Worm (Caenorhabditis elegans): Measurements from ENCODE around the gene efl-3.

Gene efl-3

ce11 chrII:8428947-8429919, 16.8 kb downstream of the efl-3 start:
- peak; percentile 31 for TF ChIP-seq W03F9.2 (tag; optimal IDR thresholded peaks at IDR 0.05)
- TF ChIP-seq dao-5 (tag; optimal IDR thresholded peaks at IDR 0.05), result no peak
- TF ChIP-seq him-1 (tag; optimal IDR thresholded peaks at IDR 0.05), result no peak

DNA sequence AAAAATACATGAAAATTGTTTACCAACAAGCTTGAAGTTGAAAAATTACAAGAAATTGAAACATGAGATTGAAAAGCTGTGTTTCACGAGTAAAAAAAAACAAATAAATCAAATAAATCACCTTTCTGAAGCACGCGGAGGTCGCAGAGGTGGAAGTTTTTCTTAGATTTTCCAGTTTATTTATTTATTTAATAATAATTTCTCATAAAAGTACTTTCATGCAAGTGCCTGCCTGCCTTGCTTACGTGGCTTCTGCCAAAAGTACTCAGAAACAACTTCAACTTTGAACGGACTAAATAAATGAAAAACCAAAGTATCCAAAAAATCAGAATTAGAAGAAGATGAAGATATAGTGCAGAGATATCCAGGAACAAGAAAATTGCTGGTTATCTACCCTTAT, 19.5 kb downstream of the efl-3 start, which contains the start of gene acp-2:
Gene acp-2 (minus strand): TSS at position 101 of the 400 bp plus-strand sequence.
- no peak for TF ChIP-seq W03F9.2 (tag; optimal IDR thresholded peaks at IDR 0.05)
- TF ChIP-seq dao-5 (tag; optimal IDR thresholded peaks at IDR 0.05), result no peak

- TF ChIP-seq dao-5 (tag; optimal IDR thresholded peaks at IDR 0.05) (no peak), W03F9.2 (tag; optimal IDR thresholded peaks at IDR 0.05) (no peak), him-1 (tag; optimal IDR thresholded peaks at IDR 0.05) (no peak)
Observed at ce11 chrII:8435005-8435404, 22.5 kb downstream of the efl-3 start, which contains the start of gene acp-4. TSS of gene acp-4 (minus strand) at chrII:8435105.

ce11 chrII:8437035-8437434, 24.6 kb downstream of the efl-3 start, which contains the start of gene acp-3:
TSS of gene acp-3 (minus strand) at chrII:8437135.
- TF ChIP-seq dao-5 (tag; optimal IDR thresholded peaks at IDR 0.05), result no peak

- TF ChIP-seq dao-5 (tag; optimal IDR thresholded peaks at IDR 0.05) (no peak), W03F9.2 (tag; optimal IDR thresholded peaks at IDR 0.05) (no peak), him-1 (tag; optimal IDR thresholded peaks at IDR 0.05) (no peak)
Observed at ce11 chrII:8438791-8439287, 26.4 kb downstream of the efl-3 start, which contains the start of gene lips-10. TSS of gene lips-10 (plus strand) at chrII:8439168.

DNA sequence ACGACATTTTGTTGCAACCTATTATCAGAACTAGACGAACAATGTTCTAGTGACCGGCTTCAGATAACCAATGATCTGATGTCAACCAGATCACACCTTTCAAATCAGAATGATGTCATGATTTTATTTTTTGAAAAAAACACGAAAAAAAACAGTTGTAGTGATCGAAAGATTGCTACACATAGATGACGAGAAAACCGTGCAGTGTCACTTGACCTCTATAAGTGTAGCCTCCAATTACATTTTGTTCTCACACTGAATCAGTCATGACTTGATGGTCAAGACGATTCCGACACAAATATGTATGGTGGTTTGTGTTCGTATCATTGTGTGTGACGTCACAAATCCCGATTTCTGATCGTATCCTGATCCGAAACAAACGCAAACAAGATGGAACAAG, 27.6 kb downstream of the efl-3 start:
- TF ChIP-seq W03F9.2 (tag; optimal IDR thresholded peaks at IDR 0.05), result no peak
- no peak for TF ChIP-seq him-1 (tag; optimal IDR thresholded peaks at IDR 0.05)
- TF ChIP-seq dao-5 (tag; optimal IDR thresholded peaks at IDR 0.05), result no peak

ce11 chrII:8440792-8441191, 28.3 kb downstream of the efl-3 start:
- TF ChIP-seq dao-5 (tag; optimal IDR thresholded peaks at IDR 0.05) (no peak), W03F9.2 (tag; optimal IDR thresholded peaks at IDR 0.05) (no peak)

DNA sequence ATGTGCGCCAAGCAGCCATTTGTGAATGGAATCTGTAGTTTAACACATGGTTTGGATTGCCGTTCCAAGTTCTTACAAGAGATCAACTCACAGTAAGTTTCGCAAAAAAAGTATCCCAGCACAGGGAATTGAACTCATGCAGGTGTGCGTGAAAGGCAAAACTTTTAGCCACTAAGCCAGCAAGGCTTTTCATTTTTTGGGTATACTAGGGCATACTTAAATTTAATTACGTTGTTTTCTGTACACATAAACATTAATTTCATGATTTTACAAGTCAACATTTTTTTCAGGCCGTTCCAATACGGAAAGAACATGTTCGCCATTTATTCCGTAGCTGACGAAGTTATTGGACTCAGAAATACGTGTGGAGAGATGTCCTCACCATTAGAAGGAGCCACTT, 29.0 kb downstream of the efl-3 start:
- no peak for TF ChIP-seq W03F9.2 (tag; optimal IDR thresholded peaks at IDR 0.05)
- no peak for TF ChIP-seq him-1 (tag; optimal IDR thresholded peaks at IDR 0.05)
- TF ChIP-seq dao-5 (tag; optimal IDR thresholded peaks at IDR 0.05), result peak; percentile 86

- TF ChIP-seq dao-5 (tag; optimal IDR thresholded peaks at IDR 0.05), result no peak
- peak; percentile 63 for TF ChIP-seq W03F9.2 (tag; optimal IDR thresholded peaks at IDR 0.05)
Observed at ce11 chrII:8442176-8442575, 29.7 kb downstream of the efl-3 start.

DNA sequence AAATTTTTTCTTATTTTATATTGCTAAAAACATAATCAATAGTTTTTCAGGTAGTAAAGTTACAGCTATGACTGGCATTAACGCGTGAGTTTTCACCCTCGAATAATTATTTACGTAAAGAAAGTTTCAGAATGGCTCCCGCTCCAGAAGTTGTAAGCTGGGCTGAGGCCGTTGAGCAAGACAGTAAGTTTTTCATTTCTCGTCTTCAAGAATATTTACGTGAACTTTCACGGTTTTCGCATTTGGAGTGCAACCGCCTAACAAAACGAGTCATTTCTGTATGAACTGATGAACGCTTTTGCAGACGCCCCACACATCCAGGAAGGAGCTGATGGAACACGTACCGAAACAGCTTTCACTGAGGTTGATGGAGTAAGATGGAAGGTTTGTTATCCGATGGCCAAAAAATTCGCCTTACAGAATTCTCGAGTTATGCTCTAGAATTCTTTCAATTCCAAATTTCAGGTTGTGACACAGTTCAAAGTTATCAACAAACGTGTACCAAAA, 30.3 kb downstream of the efl-3 start, which contains the start of gene eif-3.G:
Gene eif-3.G (plus strand): TSS at position 51 of the 507 bp plus-strand sequence.
- no peak for TF ChIP-seq him-1 (tag; optimal IDR thresholded peaks at IDR 0.05)
- TF ChIP-seq dao-5 (tag; optimal IDR thresholded peaks at IDR 0.05), result no peak
- TF ChIP-seq W03F9.2 (tag; optimal IDR thresholded peaks at IDR 0.05), result no peak

DNA sequence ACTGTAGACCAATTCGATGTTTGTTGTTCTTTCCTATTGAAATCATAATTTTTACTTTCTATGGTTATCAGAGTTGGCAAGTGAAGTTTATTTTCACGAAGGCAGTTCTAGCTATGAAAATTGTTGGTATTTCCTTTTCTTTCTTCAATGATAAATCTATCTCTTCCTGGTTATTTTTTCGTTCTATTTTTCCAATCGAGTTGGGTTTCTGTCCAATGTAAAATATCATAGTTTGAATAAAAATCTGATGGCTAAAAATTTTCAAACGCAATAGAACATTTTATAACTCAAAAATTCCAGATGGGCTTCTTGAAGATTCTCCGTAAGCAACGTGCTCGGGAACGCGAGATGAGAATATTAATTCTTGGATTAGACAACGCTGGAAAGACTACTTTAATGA, 31.5 kb downstream of the efl-3 start, which contains the start of gene evl-20:
Gene evl-20 (plus strand): TSS at position 301 of the 400 bp plus-strand sequence.
- TF ChIP-seq W03F9.2 (tag; optimal IDR thresholded peaks at IDR 0.05), result no peak
- no peak for TF ChIP-seq dao-5 (tag; optimal IDR thresholded peaks at IDR 0.05)
- TF ChIP-seq him-1 (tag; optimal IDR thresholded peaks at IDR 0.05), result no peak

DNA sequence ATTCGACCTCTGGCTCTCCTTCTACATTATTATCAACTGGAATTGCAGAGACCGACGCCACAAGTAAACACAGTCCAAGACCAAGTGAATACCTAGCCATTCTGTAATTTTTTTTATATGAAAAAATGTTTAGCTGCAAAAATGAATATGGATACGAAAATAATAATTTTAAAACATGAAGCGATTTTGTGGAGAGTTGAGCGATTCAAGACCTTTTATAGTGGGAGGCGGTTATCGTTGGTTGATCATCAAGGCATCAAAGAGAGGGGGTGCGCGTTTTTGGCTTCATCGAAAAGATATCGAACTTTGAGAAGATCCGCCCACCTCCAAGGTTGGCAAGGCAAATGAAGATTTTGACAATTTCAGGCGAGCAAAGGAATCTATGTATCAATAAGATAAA, 34.3 kb downstream of the efl-3 start, which contains the start of gene cut-3:
Gene cut-3 (minus strand): TSS at position 101 of the 400 bp plus-strand sequence.
- TF ChIP-seq W03F9.2 (tag; optimal IDR thresholded peaks at IDR 0.05) (no peak), him-1 (tag; optimal IDR thresholded peaks at IDR 0.05) (no peak), dao-5 (tag; optimal IDR thresholded peaks at IDR 0.05) (no peak)

DNA sequence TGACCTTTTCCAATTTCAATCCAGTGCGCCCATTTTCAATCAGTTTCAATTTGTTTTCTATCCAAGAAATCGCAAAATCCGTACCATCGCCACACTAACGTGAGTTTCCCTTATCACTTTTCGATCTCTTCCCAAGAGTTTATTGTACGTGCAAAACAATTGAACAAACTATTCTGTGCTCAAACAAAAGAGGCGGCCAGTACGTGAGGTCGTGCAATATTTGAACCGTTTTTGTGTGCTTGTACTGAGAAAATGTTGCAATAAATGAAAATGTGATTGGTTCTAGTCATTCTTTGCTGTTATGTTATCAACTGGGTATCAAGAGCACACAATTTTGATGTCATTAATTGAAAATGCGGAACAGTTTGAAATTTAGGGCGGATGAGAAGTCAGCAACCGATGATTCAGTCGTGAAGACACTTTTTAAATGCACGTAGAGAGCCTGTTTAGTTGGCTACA, 37.2 kb downstream of the efl-3 start, which contains the start of gene F22B5.4:
Gene F22B5.4 (plus strand): TSS at position 51 of the 459 bp plus-strand sequence.
- TF ChIP-seq W03F9.2 (tag; optimal IDR thresholded peaks at IDR 0.05) (no peak), him-1 (tag; optimal IDR thresholded peaks at IDR 0.05) (no peak), dao-5 (tag; optimal IDR thresholded peaks at IDR 0.05) (no peak)

- no peak for TF ChIP-seq him-1 (tag; optimal IDR thresholded peaks at IDR 0.05)
- no peak for TF ChIP-seq dao-5 (tag; optimal IDR thresholded peaks at IDR 0.05)
- TF ChIP-seq W03F9.2 (tag; optimal IDR thresholded peaks at IDR 0.05), result no peak
Observed at ce11 chrII:8450750-8451149, 38.3 kb downstream of the efl-3 start.

All from whole organism, L4/young adult.